Fruit fly (Drosophila melanogaster) whole organism, embryonic: Measurements from ENCODE around the gene SNRPG.
A peak's percentile ranks its signal among the peaks of the same experiment; 100 is the strongest.

Source experiments
- Antp ChIP-seq: fragments of 200-800 bp; sonication (Bioruptor generic); optimal IDR thresholded peaks from 3 replicates; lab custom pipeline; 2016; ENCODE audit warnings: missing biosample characterization, missing genetic modification characterization
- Atf-2 ChIP-seq: fragments of 200-800 bp; sonication (Bioruptor generic); optimal IDR thresholded peaks from 2 replicates; lab custom pipeline; 2016; ENCODE audit warnings: missing biosample characterization, missing genetic modification characterization
- BEAF-32 ChIP-seq: fragments of 200-800 bp; sonication (Bioruptor generic); optimal IDR thresholded peaks from 3 replicates; lab custom pipeline; 2017; ENCODE audit warnings: missing biosample characterization, missing genetic modification characterization, mild to moderate bottlenecking, moderate library complexity, missing genetic modification reagents
- Bdp1 ChIP-seq: fragments of 200-800 bp; sonication (Bioruptor generic); optimal IDR thresholded peaks from 3 replicates; lab custom pipeline; 2016; ENCODE audit warnings: missing biosample characterization, missing genetic modification characterization
- CG10462 ChIP-seq: fragments of 200-800 bp; sonication (Bioruptor generic); optimal IDR thresholded peaks from 2 replicates; lab custom pipeline; 2016; ENCODE audit warnings: missing biosample characterization, missing genetic modification characterization
- CG10979 ChIP-seq: fragments of 200-800 bp; sonication (Bioruptor generic); optimal IDR thresholded peaks from 2 replicates; lab custom pipeline; 2018; ENCODE audit warnings: missing biosample characterization, mild to moderate bottlenecking, missing genetic modification characterization, moderate library complexity
- CG11085 ChIP-seq: fragments of 200-800 bp; sonication (Bioruptor generic); IDR thresholded peaks from 2 replicates; pipeline ENCODE4 v1.3.6; 2022; ENCODE audit warnings: missing biosample characterization, missing genetic modification characterization
- CG11247 ChIP-seq: fragments of 200-800 bp; sonication (Bioruptor generic); IDR thresholded peaks from 2 replicates; pipeline ENCODE4 v1.3.6; 2022; ENCODE audit warnings: missing biosample characterization, missing genetic modification characterization
- CG11504 ChIP-seq: fragments of 200-800 bp; sonication (Bioruptor generic); optimal IDR thresholded peaks from 3 replicates; lab custom pipeline; 2019; ENCODE audit warnings: missing biosample characterization, mild to moderate bottlenecking, missing genetic modification characterization, moderate library complexity
- CG15696 ChIP-seq: fragments of 200-800 bp; sonication (Bioruptor generic); optimal IDR thresholded peaks from 2 replicates; lab custom pipeline; 2019; ENCODE audit warnings: missing biosample characterization, mild to moderate bottlenecking, missing genetic modification characterization, moderate library complexity
- CG17186 ChIP-seq: fragments of 200-800 bp; sonication (Bioruptor generic); optimal IDR thresholded peaks from 3 replicates; lab custom pipeline; 2017; ENCODE audit warnings: missing biosample characterization, missing genetic modification reagents, missing genetic modification characterization
- CG30403 ChIP-seq: fragments of 200-800 bp; sonication (Bioruptor generic); optimal IDR thresholded peaks from 3 replicates; lab custom pipeline; 2016; ENCODE audit warnings: missing biosample characterization, missing genetic modification characterization
- CG31224 ChIP-seq: fragments of 200-800 bp; sonication (Bioruptor generic); IDR thresholded peaks from 2 replicates; pipeline ENCODE4 v1.3.6; 2022; ENCODE audit warnings: missing biosample characterization, missing genetic modification characterization
- CG33213 ChIP-seq: fragments of 200-800 bp; sonication (Bioruptor generic); optimal IDR thresholded peaks from 3 replicates; lab custom pipeline; 2016; ENCODE audit warnings: missing biosample characterization, missing genetic modification characterization
- CG3407 ChIP-seq: fragments of 200-800 bp; sonication (Bioruptor generic); optimal IDR thresholded peaks from 2 replicates; lab custom pipeline; 2018; ENCODE audit warnings: missing biosample characterization, mild to moderate bottlenecking, missing genetic modification characterization
- CG3726 ChIP-seq: fragments of 200-800 bp; sonication (Bioruptor generic); IDR thresholded peaks from 3 replicates; pipeline ENCODE4, ENCODE4 v1.3.6; 2022; ENCODE audit warnings: missing biosample characterization, missing genetic modification characterization
- CG6272 ChIP-seq: fragments of 200-800 bp; sonication (Bioruptor generic); IDR thresholded peaks from 2 replicates; pipeline ENCODE4 v1.3.6; 2022; ENCODE audit warnings: missing biosample characterization, missing genetic modification characterization
- CG7372 ChIP-seq: fragments of 200-800 bp; sonication (Bioruptor generic); IDR thresholded peaks from 2 replicates; pipeline ENCODE4 v1.3.6; 2022; ENCODE audit warnings: missing biosample characterization, missing genetic modification characterization
- CG7963 ChIP-seq: fragments of 200-800 bp; sonication (Bioruptor generic); IDR thresholded peaks from 3 replicates; pipeline ENCODE4 v1.3.6; 2022; ENCODE audit warnings: missing biosample characterization, missing genetic modification characterization; ENCODE audit not compliant: partially characterized antibody
- CG8089 ChIP-seq: fragments of 200-800 bp; sonication (Bioruptor generic); optimal IDR thresholded peaks from 3 replicates; lab custom pipeline; 2016; ENCODE audit warnings: missing biosample characterization, missing genetic modification characterization
- CG8388 ChIP-seq: fragments of 200-800 bp; sonication (Bioruptor generic); optimal IDR thresholded peaks from 2 replicates; lab custom pipeline; 2019; ENCODE audit warnings: missing biosample characterization, mild to moderate bottlenecking, missing genetic modification characterization, moderate library complexity
- Chrac-16 ChIP-seq: fragments of 200-800 bp; sonication (Bioruptor generic); optimal IDR thresholded peaks from 3 replicates; lab custom pipeline; 2016; ENCODE audit warnings: missing biosample characterization, missing genetic modification characterization
- E2f2 ChIP-seq: fragments of 200-800 bp; sonication (Bioruptor generic); IDR thresholded peaks from 2 replicates; pipeline ENCODE4 v1.3.6; 2022; ENCODE audit warnings: missing biosample characterization, missing genetic modification characterization
- ERR ChIP-seq: fragments of 200-800 bp; sonication (Bioruptor generic); optimal IDR thresholded peaks from 2 replicates; lab custom pipeline; 2016; ENCODE audit warnings: missing biosample characterization, missing genetic modification characterization
- Ets65A ChIP-seq: fragments of 200-800 bp; sonication (Bioruptor generic); peaks from one replicate; lab custom pipeline; 2016; ENCODE audit warnings: missing biosample characterization, missing genetic modification characterization
- HHEX ChIP-seq: fragments of 200-800 bp; sonication (Bioruptor generic); optimal IDR thresholded peaks from 3 replicates; lab custom pipeline; 2017; ENCODE audit warnings: missing biosample characterization, mild to moderate bottlenecking, missing genetic modification characterization, missing genetic modification reagents
- Hey ChIP-seq: fragments of 200-800 bp; sonication (Bioruptor generic); optimal IDR thresholded peaks from 3 replicates; lab custom pipeline; 2018; ENCODE audit warnings: missing biosample characterization, mild to moderate bottlenecking, missing genetic modification characterization
- Mes4 ChIP-seq: fragments of 200-800 bp; sonication (Bioruptor generic); optimal IDR thresholded peaks from 2 replicates; lab custom pipeline; 2016; ENCODE audit warnings: missing biosample characterization, missing genetic modification characterization
- Neu2 ChIP-seq: fragments of 200-800 bp; sonication (Bioruptor generic); optimal IDR thresholded peaks from 3 replicates; lab custom pipeline; 2016; ENCODE audit warnings: missing biosample characterization, missing genetic modification characterization, borderline replicate concordance
- Nf-YA ChIP-seq: fragments of 200-800 bp; sonication (Bioruptor generic); IDR thresholded peaks from 2 replicates; pipeline ENCODE4 v1.3.6; 2022; ENCODE audit warnings: missing biosample characterization, missing genetic modification characterization
- Six4 ChIP-seq: fragments of 200-800 bp; sonication (Bioruptor generic); optimal IDR thresholded peaks from 2 replicates; lab custom pipeline; 2016; ENCODE audit warnings: missing biosample characterization, missing genetic modification characterization
- al ChIP-seq: fragments of 200-800 bp; sonication (Bioruptor generic); IDR thresholded peaks from 2 replicates; pipeline ENCODE4 v1.3.6; 2022; ENCODE audit warnings: missing biosample characterization, missing genetic modification characterization
- ato ChIP-seq: fragments of 200-800 bp; sonication (Bioruptor generic); IDR thresholded peaks from 2 replicates; pipeline ENCODE4 v1.3.6; 2022; ENCODE audit warnings: missing biosample characterization, missing genetic modification characterization; ENCODE audit not compliant: partially characterized antibody
- dmrt11E ChIP-seq: fragments of 200-800 bp; sonication (Bioruptor generic); optimal IDR thresholded peaks from 3 replicates; lab custom pipeline; 2018; ENCODE audit warnings: missing biosample characterization, mild to moderate bottlenecking, missing genetic modification characterization, moderate library complexity
- dysf ChIP-seq: fragments of 200-800 bp; sonication (Bioruptor generic); IDR thresholded peaks from 3 replicates; pipeline ENCODE4 v1.3.6; 2022; ENCODE audit warnings: missing biosample characterization, missing genetic modification characterization
- en ChIP-seq: fragments of 200-800 bp; sonication (Bioruptor generic); optimal IDR thresholded peaks from 2 replicates; lab custom pipeline; 2016; ENCODE audit warnings: missing biosample characterization, missing genetic modification characterization
- esg ChIP-seq: fragments of 200-800 bp; sonication (Bioruptor generic); conservative IDR thresholded peaks from 2 replicates; pipeline ENCODE4 v1.3.6; 2022; ENCODE audit warnings: missing biosample characterization, missing genetic modification characterization
- hbn ChIP-seq: fragments of 200-800 bp; sonication (Bioruptor generic); IDR thresholded peaks from 2 replicates; pipeline ENCODE4 v1.3.6; 2022; ENCODE audit warnings: missing biosample characterization, missing genetic modification characterization; ENCODE audit not compliant: partially characterized antibody
- insv ChIP-seq, 2 experiments: fragments of 200-800 bp; sonication (Bioruptor generic); optimal IDR thresholded peaks; 3 replicates each; lab custom pipeline; 2016 to 2018; ENCODE audit warnings: missing biosample characterization in 2 of 2, missing genetic modification characterization in 2 of 2
- jing ChIP-seq: fragments of 200-800 bp; sonication (Bioruptor generic); optimal IDR thresholded peaks from 2 replicates; lab custom pipeline; 2018; ENCODE audit warnings: missing biosample characterization, mild to moderate bottlenecking, missing genetic modification characterization
- klu ChIP-seq: fragments of 200-800 bp; sonication (Bioruptor generic); IDR thresholded peaks from 2 replicates; pipeline ENCODE4 v1.3.6; 2022; ENCODE audit warnings: missing biosample characterization, missing genetic modification characterization
- lilli ChIP-seq: fragments of 200-800 bp; sonication (Bioruptor generic); optimal IDR thresholded peaks from 3 replicates; lab custom pipeline; 2016; ENCODE audit warnings: missing biosample characterization, missing genetic modification characterization
- nerfin-2 ChIP-seq: fragments of 200-800 bp; sonication (Bioruptor generic); IDR thresholded peaks from 2 replicates; pipeline ENCODE4 v1.3.6; 2022; ENCODE audit warnings: missing biosample characterization, missing genetic modification characterization; ENCODE audit not compliant: partially characterized antibody
- phol ChIP-seq: fragments of 200-800 bp; sonication (Bioruptor generic); optimal IDR thresholded peaks from 3 replicates; lab custom pipeline; 2018; ENCODE audit warnings: missing biosample characterization, mild to moderate bottlenecking, missing genetic modification characterization, moderate library complexity
- schlank ChIP-seq: fragments of 200-800 bp; sonication (Bioruptor generic); optimal IDR thresholded peaks from 2 replicates; lab custom pipeline; 2018; ENCODE audit warnings: missing biosample characterization, mild to moderate bottlenecking, missing genetic modification characterization
- sens-2 ChIP-seq: fragments of 200-800 bp; sonication (Bioruptor generic); IDR thresholded peaks from 2 replicates; pipeline ENCODE4 v1.3.6; 2022; ENCODE audit warnings: missing biosample characterization, missing genetic modification characterization
- stc ChIP-seq: fragments of 200-800 bp; sonication (Bioruptor generic); IDR thresholded peaks from 2 replicates; pipeline ENCODE4 v1.3.6; 2022; ENCODE audit warnings: missing biosample characterization, missing genetic modification characterization
- vvl ChIP-seq: fragments of 200-800 bp; sonication (Bioruptor generic); IDR thresholded peaks from 2 replicates; pipeline ENCODE4 v1.3.6; 2022; ENCODE audit warnings: missing biosample characterization, missing genetic modification characterization
- wdn ChIP-seq: fragments of 200-800 bp; sonication (Bioruptor generic); IDR thresholded peaks from 2 replicates; pipeline ENCODE4 v1.3.6; 2022; ENCODE audit warnings: missing biosample characterization, missing genetic modification characterization

Gene SNRPG

dm6 chrX:16637594-16638485 is 2.4 kb downstream of the SNRPG start, which contains the start of gene RpS19a (continued):
- TF ChIP-seq schlank (peak; percentile 85), CG33213 (GFP tag; lab: Kevin White, UChicago) (peak; percentile 69), Six4 (GFP tag; lab: Kevin White, UChicago) (no peak), CG30403 (GFP tag; lab: Kevin White, UChicago) (peak; percentile 50), CG10979 (peak; percentile 35), CG11085 (GFP tag; lab: Robert Waterston, UW) (peak; percentile 76), phol (tag; lab: Kevin White, UChicago) (peak; percentile 66), ERR (GFP tag; lab: Kevin White, UChicago) (no peak), stc (GFP tag; lab: Robert Waterston, UW) (peak; percentile 64), nerfin-2 (GFP tag; lab: Robert Waterston, UW) (no peak), E2f2 (GFP tag; lab: Robert Waterston, UW) (peak; percentile 58), Bdp1 (GFP tag; lab: Kevin White, UChicago) (peak; percentile 54), CG3407 (GFP tag; lab: Kevin White, UChicago) (peak; percentile 67), en (peak; percentile 24), al (GFP tag; lab: Robert Waterston, UW) (no peak), insv (GFP tag; optimal IDR thresholded peaks at IDR 0.05; lab: Kevin White, UChicago) (peak in 1 of 2 experiments; percentile 67), Antp (GFP tag; lab: Kevin White, UChicago) (no peak), CG10462 (GFP tag; lab: Kevin White, UChicago) (no peak), CG17186 (GFP tag; lab: Kevin White, UChicago) (peak; percentile 72), dysf (GFP tag; lab: Robert Waterston, UW) (peak; percentile 67), CG7372 (GFP tag; lab: Robert Waterston, UW) (peak; percentile 60; the same call in 1 of the 2 replicates), Hey (tag; lab: Kevin White, UChicago) (peak; percentile 74), lilli (GFP tag; lab: Kevin White, UChicago) (peak; percentile 48), Nf-YA (peak; percentile 72), BEAF-32 (GFP tag; lab: Kevin White, UChicago) (peak; percentile 82), Mes4 (GFP tag; lab: Kevin White, UChicago) (peak; percentile 66), CG8089 (GFP tag; lab: Kevin White, UChicago) (peak; percentile 55), esg (GFP tag; lab: Robert Waterston, UW) (no peak), Atf-2 (GFP tag; lab: Kevin White, UChicago) (peak; percentile 36), Neu2 (GFP tag; lab: Kevin White, UChicago) (peak; percentile 21), vvl (GFP tag; lab: Robert Waterston, UW) (peak; percentile 79), sens-2 (GFP tag; lab: Robert Waterston, UW) (peak; percentile 81), dmrt11E (tag; lab: Kevin White, UChicago) (peak; percentile 61), Chrac-16 (GFP tag; lab: Kevin White, UChicago) (no peak), CG11247 (GFP tag; lab: Robert Waterston, UW) (peak; percentile 68), jing (no peak), CG11504 (tag; lab: Kevin White, UChicago) (no peak), Ets65A (GFP tag; lab: Kevin White, UChicago) (peak; percentile 53), CG3726 (0 out of 3 replicates have a peak, but pooled peaks have one; percentile 43), CG15696 (tag; lab: Kevin White, UChicago) (no peak), klu (GFP tag; lab: Robert Waterston, UW) (0 out of 2 replicates have a peak, but pooled peaks have one; percentile 33), CG31224 (GFP tag; lab: Robert Waterston, UW) (peak; percentile 46), hbn (GFP tag; lab: Robert Waterston, UW) (no peak), wdn (GFP tag; lab: Robert Waterston, UW) (peak; percentile 57), ato (GFP tag; lab: Robert Waterston, UW) (0 out of 2 replicates have a peak, but pooled peaks have one; percentile 39), CG6272 (GFP tag; lab: Robert Waterston, UW) (peak; percentile 47), HHEX (GFP tag; lab: Kevin White, UChicago) (peak; percentile 91), CG7963 (GFP tag; lab: Robert Waterston, UW) (peak; percentile 29; the same call in 1 of the 3 replicates), CG8388 (peak; percentile 49)
